Worm (Caenorhabditis elegans) whole organism, L1 larva: ENCODE results near the gene VB0395L.1.

ENCODE experiments used
- C16A3.4 ChIP-seq: fragments of 150-350 bp; optimal IDR thresholded peaks from 2 replicates; lab custom pipeline; 2014; ENCODE audit warnings: missing biosample characterization, missing genetic modification characterization
- aha-1 ChIP-seq: fragments of 150-350 bp; optimal IDR thresholded peaks from 2 replicates; lab custom pipeline; 2014; ENCODE audit warnings: missing biosample characterization, missing genetic modification characterization
- ceh-8 ChIP-seq: fragments of 200-800 bp; sonication (Bioruptor generic); optimal IDR thresholded peaks from 2 replicates; lab custom pipeline; 2018; ENCODE audit warnings: mild to moderate bottlenecking, missing genetic modification characterization, moderate library complexity, missing compliant biosample characterization
- ceh-82 ChIP-seq, 3 experiments: fragments of 150-350 bp in 1 of 3; sonication (generic microtip) in 2 of 3; optimal IDR thresholded peaks; 2 replicates each; lab custom pipeline; 2014 to 2017; ENCODE audit warnings: missing biosample characterization in 3 of 3, missing genetic modification characterization in 3 of 3
- ceh-88 ChIP-seq: fragments of 200-800 bp; sonication (Bioruptor generic); IDR thresholded peaks from 2 replicates; pipeline ENCODE4 v1.3.6; 2022; ENCODE audit warnings: missing genetic modification characterization, missing compliant biosample characterization
- dpl-1 ChIP-seq, 3 experiments: fragments of 150-350 bp in 2 of 3; sonication (generic microtip) in 1 of 3; optimal IDR thresholded peaks; 2 replicates each; lab custom pipeline; 2014 to 2017; ENCODE audit warnings: missing biosample characterization in 3 of 3, missing genetic modification characterization in 3 of 3, missing genetic modification reagents in 3 of 3
- efl-3 ChIP-seq: fragments of 200-800 bp; sonication (Bioruptor generic); optimal IDR thresholded peaks from 2 replicates; lab custom pipeline; 2018; ENCODE audit warnings: mild to moderate bottlenecking, missing genetic modification characterization, missing compliant biosample characterization
- egl-13 ChIP-seq: sonication (generic microtip); optimal IDR thresholded peaks from 2 replicates; lab custom pipeline; 2016; ENCODE audit warnings: missing genotype, missing genetic modification reagents, missing genetic modification characterization, missing compliant biosample characterization
- egl-27 ChIP-seq, 2 experiments: fragments of 150-350 bp in 1 of 2; sonication (generic microtip); optimal IDR thresholded peaks; 3 replicates each; lab custom pipeline; 2017 to 2018; ENCODE audit warnings: missing biosample characterization in 2 of 2, missing genetic modification characterization in 2 of 2, missing genetic modification reagents in 2 of 2
- ets-5 ChIP-seq: fragments of 200-800 bp; sonication (Bioruptor generic); IDR thresholded peaks from 2 replicates; pipeline ENCODE4 v1.3.6; 2022; ENCODE audit warnings: missing genetic modification characterization, missing compliant biosample characterization
- fkh-4 ChIP-seq: sonication (generic microtip); optimal IDR thresholded peaks from 2 replicates; lab custom pipeline; 2016; ENCODE audit warnings: missing compliant biosample characterization, missing genetic modification characterization, borderline replicate concordance
- fkh-8 ChIP-seq: sonication (generic microtip); optimal IDR thresholded peaks from 2 replicates; lab custom pipeline; 2016; ENCODE audit warnings: mild to moderate bottlenecking, missing genetic modification characterization, missing compliant biosample characterization
- fos-1 ChIP-seq: fragments of 150-350 bp; optimal IDR thresholded peaks from 2 replicates; lab custom pipeline; 2014; ENCODE audit warnings: missing biosample characterization, missing genetic modification characterization
- hlh-4 ChIP-seq: sonication (generic microtip); optimal IDR thresholded peaks from 2 replicates; lab custom pipeline; 2016; ENCODE audit warnings: mild to moderate bottlenecking, missing genetic modification characterization, missing compliant biosample characterization
- hpl-2 ChIP-seq: fragments of 150-350 bp; optimal IDR thresholded peaks from 2 replicates; lab custom pipeline; 2014; ENCODE audit warnings: missing biosample characterization, missing genetic modification reagents, missing genetic modification characterization
- irx-1 ChIP-seq: sonication (generic microtip); optimal IDR thresholded peaks from 2 replicates; lab custom pipeline; 2016; ENCODE audit warnings: missing genetic modification characterization, missing compliant biosample characterization
- isw-1 ChIP-seq: fragments of 200-800 bp; sonication (Bioruptor generic); IDR thresholded peaks from 2 replicates; pipeline ENCODE4 v1.3.6; 2022; ENCODE audit warnings: missing genetic modification characterization, missing compliant biosample characterization
- jun-1 ChIP-seq: fragments of 150-350 bp; optimal IDR thresholded peaks from 2 replicates; lab custom pipeline; 2014; ENCODE audit warnings: missing biosample characterization, missing genetic modification reagents, missing genetic modification characterization
- lin-13 ChIP-seq: fragments of 150-350 bp; optimal IDR thresholded peaks from 2 replicates; lab custom pipeline; 2014; ENCODE audit warnings: missing biosample characterization, missing genetic modification reagents, missing genetic modification characterization
- lin-15B ChIP-seq: fragments of 150-350 bp; sonication (generic microtip); optimal IDR thresholded peaks from 3 replicates; lab custom pipeline; 2014; ENCODE audit warnings: missing biosample characterization, missing genetic modification characterization
- lsy-2 ChIP-seq, 2 experiments: fragments of 150-350 bp; optimal IDR thresholded peaks; 2 replicates each; lab custom pipeline; 2014; ENCODE audit warnings: missing biosample characterization in 2 of 2, missing genetic modification characterization in 2 of 2
- mab-9 ChIP-seq: fragments of 200-800 bp; sonication (Bioruptor generic); IDR thresholded peaks from 2 replicates; pipeline ENCODE4 v1.3.6; 2022; ENCODE audit warnings: missing genetic modification reagents, missing genetic modification characterization, missing compliant biosample characterization
- mep-1 ChIP-seq: fragments of 150-350 bp; optimal IDR thresholded peaks from 2 replicates; lab custom pipeline; 2014; ENCODE audit warnings: missing biosample characterization, missing genetic modification characterization
- nhr-11 ChIP-seq: fragments of 150-350 bp; optimal IDR thresholded peaks from 2 replicates; lab custom pipeline; 2014; ENCODE audit warnings: missing biosample characterization, missing genetic modification characterization
- nhr-20 ChIP-seq: sonication (generic microtip); optimal IDR thresholded peaks from 2 replicates; lab custom pipeline; 2016; ENCODE audit warnings: mild to moderate bottlenecking, missing genetic modification characterization, missing compliant biosample characterization
- nhr-237 ChIP-seq: fragments of 150-350 bp; optimal IDR thresholded peaks from 2 replicates; lab custom pipeline; 2014; ENCODE audit warnings: missing biosample characterization, missing genetic modification characterization
- nhr-28 ChIP-seq: fragments of 150-350 bp; optimal IDR thresholded peaks from 2 replicates; lab custom pipeline; 2014; ENCODE audit warnings: missing biosample characterization, missing genetic modification characterization
- nhr-47 ChIP-seq: sonication (generic microtip); optimal IDR thresholded peaks from 2 replicates; lab custom pipeline; 2016; ENCODE audit warnings: mild to moderate bottlenecking, missing genetic modification characterization, moderate library complexity, missing compliant biosample characterization
- nhr-71 ChIP-seq: sonication (generic microtip); optimal IDR thresholded peaks from 2 replicates; lab custom pipeline; 2016; ENCODE audit warnings: mild to moderate bottlenecking, missing genetic modification characterization, moderate library complexity, missing compliant biosample characterization
- nhr-77 ChIP-seq: fragments of 150-350 bp; optimal IDR thresholded peaks from 2 replicates; lab custom pipeline; 2014; ENCODE audit warnings: missing biosample characterization, missing genetic modification characterization
- nhr-90 ChIP-seq: sonication (generic microtip); optimal IDR thresholded peaks from 2 replicates; lab custom pipeline; 2016; ENCODE audit warnings: mild to moderate bottlenecking, missing genetic modification characterization, missing compliant biosample characterization; ENCODE audit not compliant: poor library complexity
- pax-3 ChIP-seq: fragments of 200-800 bp; sonication (Bioruptor generic); optimal IDR thresholded peaks from 2 replicates; lab custom pipeline; 2018; ENCODE audit warnings: mild to moderate bottlenecking, missing genetic modification characterization, moderate library complexity, missing compliant biosample characterization
- snu-23 ChIP-seq: sonication (generic microtip); optimal IDR thresholded peaks from 2 replicates; lab custom pipeline; 2016; ENCODE audit warnings: missing genetic modification characterization, missing compliant biosample characterization
- sox-4 ChIP-seq: sonication (generic microtip); optimal IDR thresholded peaks from 2 replicates; lab custom pipeline; 2016; ENCODE audit warnings: missing genetic modification characterization, missing compliant biosample characterization
- sptf-1 ChIP-seq: fragments of 150-350 bp; optimal IDR thresholded peaks from 2 replicates; lab custom pipeline; 2014; ENCODE audit warnings: missing biosample characterization, missing genetic modification characterization
- sup-37 ChIP-seq: fragments of 200-800 bp; sonication (Bioruptor generic); optimal IDR thresholded peaks from 2 replicates; lab custom pipeline; 2018; ENCODE audit warnings: mild to moderate bottlenecking, missing genetic modification characterization, missing compliant biosample characterization
- swsn-7 ChIP-seq: sonication (generic microtip); optimal IDR thresholded peaks from 2 replicates; lab custom pipeline; 2016; ENCODE audit warnings: missing genetic modification characterization, missing compliant biosample characterization
- tlp-1 ChIP-seq: fragments of 150-350 bp; optimal IDR thresholded peaks from 2 replicates; lab custom pipeline; 2014; ENCODE audit warnings: missing biosample characterization, missing genetic modification characterization
- unc-130 ChIP-seq: fragments of 150-350 bp; optimal IDR thresholded peaks from 2 replicates; lab custom pipeline; 2017; ENCODE audit warnings: missing biosample characterization, missing genetic modification characterization, inconsistent platforms
- unc-30 ChIP-seq: sonication (generic microtip); optimal IDR thresholded peaks from 2 replicates; lab custom pipeline; 2017; ENCODE audit warnings: missing biosample characterization, missing genetic modification characterization
- unc-62 ChIP-seq: fragments of 150-350 bp; optimal IDR thresholded peaks from 2 replicates; lab custom pipeline; 2014; ENCODE audit warnings: missing biosample characterization, missing genetic modification reagents, missing genetic modification characterization
- vab-15 ChIP-seq: sonication (generic microtip); optimal IDR thresholded peaks from 2 replicates; lab custom pipeline; 2017; ENCODE audit warnings: missing genotype, mild to moderate bottlenecking, missing genetic modification characterization, missing compliant biosample characterization
- ztf-11 ChIP-seq, 2 experiments: sonication (generic microtip); optimal IDR thresholded peaks; 2 replicates each; lab custom pipeline; 2016 to 2017; ENCODE audit warnings: missing genetic modification characterization in 2 of 2, missing biosample characterization in 1 of 2, missing compliant biosample characterization in 1 of 2

Gene VB0395L.1

ce11 chrX:16024558-16024957, 7.8 kb upstream of the VB0395L.1 start (continued):
- TF ChIP-seq nhr-11 (tag; lab: Kevin White, UChicago) (no peak), hpl-2 (GFP tag; lab: Kevin White, UChicago) (no peak), jun-1 (tag; lab: Kevin White, UChicago) (peak; percentile 67), irx-1 (tag; lab: Kevin White, UChicago) (no peak), mab-9 (GFP tag; lab: Robert Waterston, UW) (no peak), C16A3.4 (tag; lab: Kevin White, UChicago) (peak; percentile 3), isw-1 (GFP tag; lab: Robert Waterston, UW) (no peak), ceh-88 (GFP tag; lab: Robert Waterston, UW) (no peak), egl-13 (tag; lab: Kevin White, UChicago) (peak; percentile 81), sup-37 (GFP tag; lab: Kevin White, UChicago) (no peak), unc-30 (no peak), lsy-2 (tag; optimal IDR thresholded peaks at IDR 0.05; lab: Kevin White, UChicago) (peak; percentile 0 to 62), snu-23 (GFP tag; lab: Kevin White, UChicago) (peak; percentile 71), unc-130 (no peak), hlh-4 (tag; lab: Kevin White, UChicago) (no peak), nhr-237 (no peak), lin-13 (no peak), fkh-8 (tag; lab: Kevin White, UChicago) (peak; percentile 80), ceh-82 (tag; optimal IDR thresholded peaks at IDR 0.05; lab: Kevin White, UChicago) (peak; percentile 28 to 83 (median 44)), pax-3 (no peak), mep-1 (tag; lab: Kevin White, UChicago) (peak; percentile 45), vab-15 (tag; lab: Kevin White, UChicago) (no peak), fos-1 (tag; lab: Kevin White, UChicago) (no peak), lin-15B (tag; lab: Kevin White, UChicago) (no peak), sptf-1 (tag; lab: Kevin White, UChicago) (no peak), aha-1 (no peak), fkh-4 (no peak), swsn-7 (tag; lab: Kevin White, UChicago) (peak; percentile 58), ztf-11 (tag; optimal IDR thresholded peaks at IDR 0.05; lab: Kevin White, UChicago) (no peak), nhr-90 (tag; lab: Kevin White, UChicago) (peak; percentile 43), ceh-8 (peak; percentile 13), sox-4 (tag; lab: Kevin White, UChicago) (no peak), nhr-77 (tag; lab: Kevin White, UChicago) (peak; percentile 65), egl-27 (tag; optimal IDR thresholded peaks at IDR 0.05; lab: Kevin White, UChicago) (peak in 1 of 2 experiments; percentile 21), nhr-71 (peak; percentile 76), efl-3 (GFP tag; lab: Kevin White, UChicago) (no peak), dpl-1 (GFP tag; optimal IDR thresholded peaks at IDR 0.05; lab: Kevin White, UChicago) (peak in 1 of 3 experiments; percentile 9), unc-62 (GFP tag; lab: Kevin White, UChicago) (no peak), nhr-28 (tag; lab: Kevin White, UChicago) (no peak), nhr-47 (tag; lab: Kevin White, UChicago) (peak; percentile 71), tlp-1 (tag; lab: Kevin White, UChicago) (no peak), nhr-20 (tag; lab: Kevin White, UChicago) (peak; percentile 64)

ce11 chrX:16006529-16006928, 10.3 kb downstream of the VB0395L.1 start, which contains the start of gene C09G1.4:
Gene C09G1.4 (minus strand): TSS chrX:16006629.
- TF ChIP-seq vab-15 (tag; lab: Kevin White, UChicago) (no peak), ceh-82 (tag; optimal IDR thresholded peaks at IDR 0.05; lab: Kevin White, UChicago) (no peak), ets-5 (GFP tag; lab: Robert Waterston, UW) (no peak)
